Fruit fly (Drosophila melanogaster) whole organism, embryonic: Measurements from ENCODE around the gene Zasp66.

ENCODE experiments used
- Aef1 ChIP-seq: fragments of 200-800 bp; sonication (Bioruptor generic); IDR thresholded peaks from 3 replicates; pipeline ENCODE4 v1.3.6; 2022; ENCODE audit warnings: missing biosample characterization, missing genetic modification characterization
- Asciz ChIP-seq: fragments of 200-800 bp; sonication (Bioruptor generic); optimal IDR thresholded peaks from 2 replicates; lab custom pipeline; 2017; ENCODE audit warnings: missing biosample characterization, mild to moderate bottlenecking, missing genetic modification characterization, missing genetic modification reagents
- Atf6 ChIP-seq: fragments of 200-800 bp; sonication (Bioruptor generic); IDR thresholded peaks from 2 replicates; pipeline ENCODE4 v1.3.6; 2022; ENCODE audit warnings: missing biosample characterization, missing genetic modification characterization
- BEAF-32 ChIP-seq: fragments of 200-800 bp; sonication (Bioruptor generic); optimal IDR thresholded peaks from 3 replicates; lab custom pipeline; 2017; ENCODE audit warnings: missing biosample characterization, missing genetic modification characterization, mild to moderate bottlenecking, moderate library complexity, missing genetic modification reagents
- Blimp-1 ChIP-seq: fragments of 200-800 bp; sonication (Bioruptor generic); optimal IDR thresholded peaks from 3 replicates; lab custom pipeline; 2018; ENCODE audit warnings: missing biosample characterization, missing genetic modification characterization, mild to moderate bottlenecking, moderate library complexity, missing genetic modification reagents
- CG10267 ChIP-seq: fragments of 200-800 bp; sonication (Bioruptor generic); optimal IDR thresholded peaks from 2 replicates; lab custom pipeline; 2018; ENCODE audit warnings: missing biosample characterization, mild to moderate bottlenecking, missing genetic modification characterization, moderate library complexity
- CG10543 ChIP-seq: fragments of 200-800 bp; sonication (Bioruptor generic); optimal IDR thresholded peaks from 3 replicates; lab custom pipeline; 2017; ENCODE audit warnings: missing biosample characterization, mild to moderate bottlenecking, missing genetic modification characterization, moderate library complexity
- CG11504 ChIP-seq: fragments of 200-800 bp; sonication (Bioruptor generic); optimal IDR thresholded peaks from 3 replicates; lab custom pipeline; 2019; ENCODE audit warnings: missing biosample characterization, mild to moderate bottlenecking, missing genetic modification characterization, moderate library complexity
- CG12071 ChIP-seq: fragments of 200-800 bp; sonication (Bioruptor generic); optimal IDR thresholded peaks from 3 replicates; lab custom pipeline; 2018; ENCODE audit warnings: missing biosample characterization, mild to moderate bottlenecking, missing genetic modification characterization
- CG12659 ChIP-seq: fragments of 200-800 bp; sonication (Bioruptor generic); optimal IDR thresholded peaks from 3 replicates; lab custom pipeline; 2017; ENCODE audit warnings: mild to moderate bottlenecking, missing biosample characterization, missing genetic modification reagents, missing genetic modification characterization
- CG1529 ChIP-seq: fragments of 200-800 bp; sonication (Bioruptor generic); optimal IDR thresholded peaks from 3 replicates; lab custom pipeline; 2018; ENCODE audit warnings: missing biosample characterization, missing genetic modification characterization
- CG1603 ChIP-seq: fragments of 200-800 bp; sonication (Bioruptor generic); optimal IDR thresholded peaks from 2 replicates; lab custom pipeline; 2019; ENCODE audit warnings: missing biosample characterization, mild to moderate bottlenecking, missing genetic modification characterization, moderate library complexity
- CG17912 ChIP-seq: fragments of 200-800 bp; sonication (Bioruptor generic); optimal IDR thresholded peaks from 2 replicates; lab custom pipeline; 2018; ENCODE audit warnings: missing biosample characterization, mild to moderate bottlenecking, missing genetic modification characterization
- CG18619 ChIP-seq: fragments of 200-800 bp; sonication (Bioruptor generic); optimal IDR thresholded peaks from 3 replicates; lab custom pipeline; 2017; ENCODE audit warnings: missing biosample characterization, mild to moderate bottlenecking, missing genetic modification characterization
- CG30403 ChIP-seq: fragments of 200-800 bp; sonication (Bioruptor generic); optimal IDR thresholded peaks from 3 replicates; lab custom pipeline; 2016; ENCODE audit warnings: missing biosample characterization, missing genetic modification characterization
- CG31365 ChIP-seq: fragments of 200-800 bp; sonication (Bioruptor generic); optimal IDR thresholded peaks from 2 replicates; lab custom pipeline; 2018; ENCODE audit warnings: missing biosample characterization, mild to moderate bottlenecking, missing genetic modification characterization
- CG5180 ChIP-seq: fragments of 200-800 bp; sonication (Bioruptor generic); optimal IDR thresholded peaks from 3 replicates; lab custom pipeline; 2017; ENCODE audit warnings: missing biosample characterization, missing genetic modification characterization, mild to moderate bottlenecking, moderate library complexity, missing genetic modification reagents
- CG6175 ChIP-seq: fragments of 200-800 bp; sonication (Bioruptor generic); IDR thresholded peaks from 3 replicates; pipeline ENCODE4 v1.3.6; 2022; ENCODE audit warnings: missing biosample characterization, missing genetic modification characterization
- CG7372 ChIP-seq: fragments of 200-800 bp; sonication (Bioruptor generic); IDR thresholded peaks from 2 replicates; pipeline ENCODE4 v1.3.6; 2022; ENCODE audit warnings: missing biosample characterization, missing genetic modification characterization
- CG8290 ChIP-seq, 3 experiments: fragments of 200-800 bp; sonication (Bioruptor generic); optimal IDR thresholded peaks; 2 replicates each; lab custom pipeline; 2016 to 2019; ENCODE audit warnings: missing biosample characterization in 3 of 3, missing genetic modification characterization in 3 of 3, mild to moderate bottlenecking in 2 of 3, moderate library complexity in 1 of 3
- CG8944 ChIP-seq: fragments of 200-800 bp; sonication (Bioruptor generic); optimal IDR thresholded peaks from 3 replicates; lab custom pipeline; 2016; ENCODE audit warnings: missing biosample characterization, missing genetic modification characterization
- CG9727 ChIP-seq: fragments of 200-800 bp; sonication (Bioruptor generic); optimal IDR thresholded peaks from 3 replicates; lab custom pipeline; 2017; ENCODE audit warnings: missing biosample characterization, mild to moderate bottlenecking, missing genetic modification characterization
- D ChIP-seq, 2 experiments: fragments of 200-800 bp in 1 of 2; fragments of >200 bp in 1 of 2; sonication (Bioruptor generic) in 1 of 2; optimal IDR thresholded peaks; 2 replicates in 1 of 2; 3 replicates in 1 of 2; lab custom pipeline; 2017; ENCODE audit warnings: mild to moderate bottlenecking in 1 of 2, missing biosample characterization in 1 of 2, missing genetic modification characterization in 1 of 2, missing genetic modification reagents in 1 of 2
- Fer3 ChIP-seq: fragments of 200-800 bp; sonication (Bioruptor generic); optimal IDR thresholded peaks from 2 replicates; lab custom pipeline; 2018; ENCODE audit warnings: missing biosample characterization, mild to moderate bottlenecking, missing genetic modification characterization, moderate library complexity
- HHEX ChIP-seq: fragments of 200-800 bp; sonication (Bioruptor generic); optimal IDR thresholded peaks from 3 replicates; lab custom pipeline; 2017; ENCODE audit warnings: missing biosample characterization, mild to moderate bottlenecking, missing genetic modification characterization, missing genetic modification reagents
- Hey ChIP-seq: fragments of 200-800 bp; sonication (Bioruptor generic); optimal IDR thresholded peaks from 3 replicates; lab custom pipeline; 2018; ENCODE audit warnings: missing biosample characterization, mild to moderate bottlenecking, missing genetic modification characterization
- Hmx ChIP-seq: fragments of 200-800 bp; sonication (Bioruptor generic); optimal IDR thresholded peaks from 2 replicates; lab custom pipeline; 2016; ENCODE audit warnings: missing biosample characterization, missing genetic modification characterization
- Lhr ChIP-seq: fragments of 200-800 bp; sonication (Bioruptor generic); optimal IDR thresholded peaks from 3 replicates; lab custom pipeline; 2017; ENCODE audit warnings: mild to moderate bottlenecking, missing biosample characterization, missing genetic modification reagents, missing genetic modification characterization
- Myb ChIP-seq: fragments of 200-800 bp; sonication (Bioruptor generic); optimal IDR thresholded peaks from 2 replicates; lab custom pipeline; 2016; ENCODE audit warnings: missing biosample characterization, missing genetic modification characterization
- Ptx1 ChIP-seq: fragments of 200-800 bp; sonication (Bioruptor generic); IDR thresholded peaks from 2 replicates; pipeline ENCODE4 v1.3.6; 2022; ENCODE audit warnings: missing biosample characterization, missing genetic modification characterization
- cwo ChIP-seq: fragments of 200-800 bp; sonication (Bioruptor generic); optimal IDR thresholded peaks from 3 replicates; lab custom pipeline; 2017; ENCODE audit warnings: missing biosample characterization, missing genetic modification characterization, mild to moderate bottlenecking, moderate library complexity, missing genetic modification reagents
- dmrt11E ChIP-seq: fragments of 200-800 bp; sonication (Bioruptor generic); optimal IDR thresholded peaks from 3 replicates; lab custom pipeline; 2018; ENCODE audit warnings: missing biosample characterization, mild to moderate bottlenecking, missing genetic modification characterization, moderate library complexity
- exex ChIP-seq: fragments of 200-800 bp; sonication (Bioruptor generic); optimal IDR thresholded peaks from 4 replicates; lab custom pipeline; 2018; ENCODE audit warnings: missing biosample characterization, mild to moderate bottlenecking, missing genetic modification characterization, moderate library complexity
- fd64A ChIP-seq: fragments of 200-800 bp; sonication (Bioruptor generic); optimal IDR thresholded peaks from 3 replicates; lab custom pipeline; 2018; ENCODE audit warnings: missing biosample characterization, mild to moderate bottlenecking, missing genetic modification characterization
- gt ChIP-seq: fragments of 200-800 bp; sonication (Bioruptor generic); IDR thresholded peaks from 2 replicates; pipeline ENCODE4 v1.3.6; 2022; ENCODE audit warnings: missing biosample characterization, missing genetic modification characterization
- lov ChIP-seq, 2 experiments: fragments of 200-800 bp in 1 of 2; fragments of >200 bp in 1 of 2; sonication (Bioruptor generic) in 1 of 2; IDR thresholded peaks in 1 of 2; optimal IDR thresholded peaks in 1 of 2; 2 replicates in 1 of 2; 3 replicates in 1 of 2; pipeline versions ENCODE4 v1.3.6 to Lab custom; 2017 to 2022; ENCODE audit warnings: missing biosample characterization in 1 of 2, missing genetic modification characterization in 1 of 2
- mam ChIP-seq: fragments of 200-800 bp; sonication (Bioruptor generic); optimal IDR thresholded peaks from 3 replicates; lab custom pipeline; 2016; ENCODE audit warnings: missing biosample characterization, missing genetic modification characterization
- otp ChIP-seq: fragments of 200-800 bp; sonication (Bioruptor generic); IDR thresholded peaks from 3 replicates; pipeline ENCODE4, ENCODE4 v1.3.6; 2022; ENCODE audit warnings: missing biosample characterization, missing genetic modification characterization
- schlank ChIP-seq: fragments of 200-800 bp; sonication (Bioruptor generic); optimal IDR thresholded peaks from 2 replicates; lab custom pipeline; 2018; ENCODE audit warnings: missing biosample characterization, mild to moderate bottlenecking, missing genetic modification characterization
- seq ChIP-seq: fragments of 200-800 bp; sonication (Bioruptor generic); IDR thresholded peaks from 2 replicates; pipeline ENCODE4 v1.3.6; 2022; ENCODE audit warnings: missing biosample characterization, missing genetic modification characterization
- sim ChIP-seq: fragments of 200-800 bp; sonication (Bioruptor generic); IDR thresholded peaks from 2 replicates; pipeline ENCODE4 v1.3.6; 2022; ENCODE audit warnings: missing biosample characterization, missing genetic modification characterization
- tll ChIP-seq, 2 experiments: fragments of 200-800 bp in 1 of 2; fragments of >200 bp in 1 of 2; sonication (Bioruptor generic) in 1 of 2; optimal IDR thresholded peaks; 2 replicates each; lab custom pipeline; 2017 to 2019; ENCODE audit warnings: missing biosample characterization in 2 of 2, missing genetic modification characterization in 2 of 2, mild to moderate bottlenecking in 1 of 2, moderate library complexity in 1 of 2
- toy ChIP-seq: fragments of 200-800 bp; sonication (Bioruptor generic); IDR thresholded peaks from 2 replicates; pipeline ENCODE4 v1.3.6; 2022; ENCODE audit warnings: missing biosample characterization, missing genetic modification characterization
- vvl ChIP-seq: fragments of 200-800 bp; sonication (Bioruptor generic); IDR thresholded peaks from 2 replicates; pipeline ENCODE4 v1.3.6; 2022; ENCODE audit warnings: missing biosample characterization, missing genetic modification characterization
- zen2 ChIP-seq: fragments of 200-800 bp; sonication (Bioruptor generic); IDR thresholded peaks from 3 replicates; pipeline ENCODE4 v1.3.6; 2022; ENCODE audit warnings: missing biosample characterization, missing genetic modification characterization; ENCODE audit not compliant: partially characterized antibody

Zasp66 gene

dm6 chr3L:8683773-8684172 lies 59.6 kb downstream of the Zasp66 start (continued):
- TF ChIP-seq CG6175 (GFP tag; lab: Robert Waterston, UW) (0 out of 3 replicates have a peak, but pooled peaks have one; percentile 54), schlank (tag; lab: Kevin White, UChicago) (no peak), CG5180 (GFP tag; lab: Kevin White, UChicago) (peak; percentile 14), D (optimal IDR thresholded peaks at IDR 0.05; lab: Kevin White, UChicago) (no peak), D (GFP tag; optimal IDR thresholded peaks at IDR 0.05; lab: Kevin White, UChicago) (peak; percentile 7), exex (tag; lab: Kevin White, UChicago) (no peak), CG12659 (peak; percentile 12), CG1529 (GFP tag; lab: Kevin White, UChicago) (peak; percentile 40), seq (GFP tag; lab: Robert Waterston, UW) (peak; percentile 34; the same call in 1 of the 2 replicates), CG8290 (GFP tag; optimal IDR thresholded peaks at IDR 0.05; lab: Kevin White, UChicago) (no peak), CG8290 (tag; optimal IDR thresholded peaks at IDR 0.05; lab: Kevin White, UChicago) (peak in 1 of 2 experiments; percentile 59), CG31365 (tag; lab: Kevin White, UChicago) (peak; percentile 31), CG9727 (GFP tag; lab: Kevin White, UChicago) (peak; percentile 27), dmrt11E (tag; lab: Kevin White, UChicago) (no peak), Aef1 (GFP tag; lab: Robert Waterston, UW) (no peak), Blimp-1 (peak; percentile 22), CG17912 (GFP tag; lab: Kevin White, UChicago) (peak; percentile 28), fd64A (peak; percentile 11), CG30403 (no peak), CG10267 (tag; lab: Kevin White, UChicago) (no peak), sim (GFP tag; lab: Robert Waterston, UW) (0 out of 2 replicates have a peak, but pooled peaks have one; percentile 19), lov (optimal IDR thresholded peaks at IDR 0.05; lab: Kevin White, UChicago) (no peak), lov (GFP tag; IDR thresholded peaks at IDR 0.05; lab: Robert Waterston, UW) (peak; percentile 42; the same call in 1 of the 3 replicates), otp (peak; percentile 91; the same call in 2 of the 3 replicates), zen2 (GFP tag; lab: Robert Waterston, UW) (no peak), Atf6 (GFP tag; lab: Robert Waterston, UW) (peak; percentile 57), Hmx (GFP tag; lab: Kevin White, UChicago) (no peak), toy (GFP tag; lab: Robert Waterston, UW) (0 out of 2 replicates have a peak, but pooled peaks have one; percentile 27), CG10543 (peak; percentile 68), vvl (GFP tag; lab: Robert Waterston, UW) (peak; percentile 43; the same call in 1 of the 2 replicates), cwo (GFP tag; lab: Kevin White, UChicago) (peak; percentile 50), CG7372 (GFP tag; lab: Robert Waterston, UW) (no peak), gt (GFP tag; lab: Robert Waterston, UW) (no peak), CG18619 (GFP tag; lab: Kevin White, UChicago) (peak; percentile 35), CG11504 (tag; lab: Kevin White, UChicago) (no peak), Myb (GFP tag; lab: Kevin White, UChicago) (no peak), CG1603 (tag; lab: Kevin White, UChicago) (peak; percentile 19), Hey (peak; percentile 33), mam (GFP tag; lab: Kevin White, UChicago) (no peak), tll (GFP tag; optimal IDR thresholded peaks at IDR 0.05; lab: Kevin White, UChicago) (no peak), BEAF-32 (GFP tag; lab: Kevin White, UChicago) (no peak), Asciz (GFP tag; lab: Kevin White, UChicago) (peak; percentile 7), CG12071 (GFP tag; lab: Kevin White, UChicago) (peak; percentile 59), CG8944 (GFP tag; lab: Kevin White, UChicago) (no peak), Fer3 (peak; percentile 8), Lhr (GFP tag; lab: Kevin White, UChicago) (peak; percentile 4), Ptx1 (GFP tag; lab: Robert Waterston, UW) (no peak), HHEX (GFP tag; lab: Kevin White, UChicago) (peak; percentile 2)
- TF ChIP-seq, all 482 proteins: peak for 91
